Fruit fly (Drosophila melanogaster) whole organism, embryonic: ENCODE data around the gene CG7069.

Experiments
- Abd-B ChIP-seq: fragments of 200-800 bp; sonication (Bioruptor generic); optimal IDR thresholded peaks from 2 replicates; lab custom pipeline; 2018; ENCODE audit warnings: missing biosample characterization, mild to moderate bottlenecking, missing genetic modification characterization, moderate library complexity
- Atf-2 ChIP-seq: fragments of 200-800 bp; sonication (Bioruptor generic); optimal IDR thresholded peaks from 2 replicates; lab custom pipeline; 2016; ENCODE audit warnings: missing biosample characterization, missing genetic modification characterization
- Blimp-1 ChIP-seq: fragments of 200-800 bp; sonication (Bioruptor generic); optimal IDR thresholded peaks from 3 replicates; lab custom pipeline; 2018; ENCODE audit warnings: missing biosample characterization, missing genetic modification characterization, mild to moderate bottlenecking, moderate library complexity, missing genetic modification reagents
- Bteb2 ChIP-seq: fragments of 200-800 bp; sonication (Bioruptor generic); optimal IDR thresholded peaks from 2 replicates; lab custom pipeline; 2016; ENCODE audit warnings: missing biosample characterization, missing genetic modification characterization
- C15 ChIP-seq: fragments of 200-800 bp; sonication (Bioruptor generic); IDR thresholded peaks from 3 replicates; pipeline ENCODE4 v1.3.6; 2022; ENCODE audit warnings: missing biosample characterization, missing genetic modification characterization
- CG11398 ChIP-seq: fragments of 200-800 bp; sonication (Bioruptor generic); optimal IDR thresholded peaks from 2 replicates; lab custom pipeline; 2016; ENCODE audit warnings: missing biosample characterization, missing genetic modification characterization
- CG12299 ChIP-seq: fragments of 200-800 bp; sonication (Bioruptor generic); optimal IDR thresholded peaks from 2 replicates; lab custom pipeline; 2018; ENCODE audit warnings: missing biosample characterization, mild to moderate bottlenecking, missing genetic modification characterization
- CG13296 ChIP-seq: fragments of 200-800 bp; sonication (Bioruptor generic); optimal IDR thresholded peaks from 3 replicates; lab custom pipeline; 2018; ENCODE audit warnings: missing biosample characterization, mild to moderate bottlenecking, missing genetic modification characterization
- CG13775 ChIP-seq: fragments of 200-800 bp; sonication (Bioruptor generic); optimal IDR thresholded peaks from 3 replicates; lab custom pipeline; 2017; ENCODE audit warnings: missing biosample characterization, mild to moderate bottlenecking, missing genetic modification characterization
- CG15269 ChIP-seq: fragments of 200-800 bp; sonication (Bioruptor generic); optimal IDR thresholded peaks from 2 replicates; lab custom pipeline; 2018; ENCODE audit warnings: missing biosample characterization, mild to moderate bottlenecking, missing genetic modification characterization, moderate library complexity
- CG16779 ChIP-seq: fragments of 200-800 bp; sonication (Bioruptor generic); IDR thresholded peaks from 2 replicates; pipeline ENCODE4 v1.3.6; 2022; ENCODE audit warnings: missing biosample characterization, missing genetic modification characterization
- CG17361 ChIP-seq: fragments of 200-800 bp; sonication (Bioruptor generic); IDR thresholded peaks from 3 replicates; pipeline ENCODE4 v1.3.6; 2022; ENCODE audit warnings: missing biosample characterization, missing genetic modification characterization
- CG17829 ChIP-seq: fragments of 200-800 bp; optimal IDR thresholded peaks from 2 replicates; lab custom pipeline; 2019; ENCODE audit warnings: missing biosample characterization, mild to moderate bottlenecking, missing genetic modification characterization, moderate library complexity
- CG1832 ChIP-seq: fragments of 200-800 bp; sonication (Bioruptor generic); optimal IDR thresholded peaks from 2 replicates; lab custom pipeline; 2017; ENCODE audit warnings: missing biosample characterization, mild to moderate bottlenecking, missing genetic modification characterization, inconsistent platforms
- CG18599 ChIP-seq: fragments of 200-800 bp; sonication (Bioruptor generic); optimal IDR thresholded peaks from 3 replicates; lab custom pipeline; 2017; ENCODE audit warnings: missing biosample characterization, missing genetic modification characterization, mild to moderate bottlenecking, moderate library complexity, missing genetic modification reagents
- CG32532 ChIP-seq: fragments of 200-800 bp; sonication (Bioruptor generic); IDR thresholded peaks from 2 replicates; pipeline ENCODE4 v1.3.6; 2022; ENCODE audit warnings: missing biosample characterization, missing genetic modification characterization
- CG3281 ChIP-seq: fragments of 200-800 bp; sonication (Bioruptor generic); optimal IDR thresholded peaks from 3 replicates; lab custom pipeline; 2017; ENCODE audit warnings: missing biosample characterization, mild to moderate bottlenecking, missing genetic modification characterization
- CG3847 ChIP-seq: fragments of 200-800 bp; sonication (Bioruptor generic); IDR thresholded peaks from 2 replicates; pipeline ENCODE4 v1.3.6; 2022; ENCODE audit warnings: missing biosample characterization, missing genetic modification characterization
- CG4360 ChIP-seq: fragments of 200-800 bp; sonication (Bioruptor generic); IDR thresholded peaks from 2 replicates; pipeline ENCODE4 v1.3.6; 2022; ENCODE audit warnings: missing biosample characterization, missing genetic modification characterization
- CG4854 ChIP-seq: fragments of 200-800 bp; sonication (Bioruptor generic); optimal IDR thresholded peaks from 2 replicates; lab custom pipeline; 2016; ENCODE audit warnings: missing biosample characterization, missing genetic modification characterization, inconsistent platforms
- CG8388 ChIP-seq: fragments of 200-800 bp; sonication (Bioruptor generic); optimal IDR thresholded peaks from 2 replicates; lab custom pipeline; 2019; ENCODE audit warnings: missing biosample characterization, mild to moderate bottlenecking, missing genetic modification characterization, moderate library complexity
- CG9797 ChIP-seq: fragments of 200-800 bp; sonication (Bioruptor generic); optimal IDR thresholded peaks from 3 replicates; lab custom pipeline; 2018; ENCODE audit warnings: missing biosample characterization, mild to moderate bottlenecking, missing genetic modification characterization
- Dfd ChIP-seq, 2 experiments: fragments of >200 bp; optimal IDR thresholded peaks; 2 replicates each; lab custom pipeline; 2017; ENCODE audit warnings: missing biosample characterization in 2 of 2, missing genetic modification characterization in 2 of 2
- Eip74EF ChIP-seq, 2 experiments: fragments of 200-800 bp in 1 of 2; fragments of >200 bp in 1 of 2; sonication (Bioruptor generic) in 1 of 2; optimal IDR thresholded peaks; 2 replicates each; lab custom pipeline; 2017 to 2019; ENCODE audit warnings: missing biosample characterization in 2 of 2, missing genetic modification characterization in 2 of 2, mild to moderate bottlenecking in 1 of 2, moderate library complexity in 1 of 2
- HLHmδ ChIP-seq: fragments of 200-800 bp; sonication (Bioruptor generic); optimal IDR thresholded peaks from 2 replicates; lab custom pipeline; 2018; ENCODE audit warnings: missing biosample characterization, mild to moderate bottlenecking, missing genetic modification characterization, moderate library complexity
- Med ChIP-seq: fragments of 200-800 bp; sonication (Bioruptor generic); peaks from one replicate; lab custom pipeline; 2016; ENCODE audit warnings: missing biosample characterization, missing genetic modification characterization, mild to moderate bottlenecking, inconsistent platforms, moderate library complexity
- Mes4 ChIP-seq: fragments of 200-800 bp; sonication (Bioruptor generic); optimal IDR thresholded peaks from 2 replicates; lab custom pipeline; 2016; ENCODE audit warnings: missing biosample characterization, missing genetic modification characterization
- Oli ChIP-seq: fragments of 200-800 bp; sonication (Bioruptor generic); optimal IDR thresholded peaks from 2 replicates; lab custom pipeline; 2018; ENCODE audit warnings: missing biosample characterization, mild to moderate bottlenecking, missing genetic modification characterization, moderate library complexity
- PHDP ChIP-seq: fragments of 200-800 bp; sonication (Bioruptor generic); optimal IDR thresholded peaks from 3 replicates; lab custom pipeline; 2018; ENCODE audit warnings: missing biosample characterization, mild to moderate bottlenecking, missing genetic modification characterization, moderate library complexity
- Ptx1 ChIP-seq: fragments of 200-800 bp; sonication (Bioruptor generic); IDR thresholded peaks from 2 replicates; pipeline ENCODE4 v1.3.6; 2022; ENCODE audit warnings: missing biosample characterization, missing genetic modification characterization
- TFAM ChIP-seq: fragments of 200-800 bp; sonication (Bioruptor generic); optimal IDR thresholded peaks from 2 replicates; lab custom pipeline; 2017; ENCODE audit warnings: missing biosample characterization, missing genetic modification characterization, inconsistent platforms
- ab ChIP-seq: fragments of 200-800 bp; sonication (Bioruptor generic); optimal IDR thresholded peaks from 2 replicates; lab custom pipeline; 2016; ENCODE audit warnings: missing biosample characterization, missing genetic modification characterization
- bigmax ChIP-seq: fragments of 200-800 bp; sonication (Bioruptor generic); optimal IDR thresholded peaks from 2 replicates; lab custom pipeline; 2018; ENCODE audit warnings: missing biosample characterization, mild to moderate bottlenecking, missing genetic modification characterization
- cad ChIP-seq: fragments of >200 bp; optimal IDR thresholded peaks from 2 replicates; lab custom pipeline; 2017; ENCODE audit warnings: missing biosample characterization, missing genetic modification characterization
- dan ChIP-seq: fragments of 200-800 bp; sonication (Bioruptor generic); IDR thresholded peaks from 2 replicates; pipeline ENCODE4 v1.3.6; 2022; ENCODE audit warnings: missing biosample characterization, missing genetic modification characterization
- en ChIP-seq: fragments of 200-800 bp; sonication (Bioruptor generic); optimal IDR thresholded peaks from 2 replicates; lab custom pipeline; 2016; ENCODE audit warnings: missing biosample characterization, missing genetic modification characterization
- exex ChIP-seq: fragments of 200-800 bp; sonication (Bioruptor generic); optimal IDR thresholded peaks from 4 replicates; lab custom pipeline; 2018; ENCODE audit warnings: missing biosample characterization, mild to moderate bottlenecking, missing genetic modification characterization, moderate library complexity
- gro ChIP-seq: fragments of 200-800 bp; sonication (Bioruptor generic); optimal IDR thresholded peaks from 2 replicates; lab custom pipeline; 2016; ENCODE audit warnings: missing biosample characterization, missing genetic modification characterization
- hb ChIP-seq: fragments of 200-800 bp; sonication (Bioruptor generic); IDR thresholded peaks from 3 replicates; pipeline ENCODE4 v1.3.6; 2022; ENCODE audit warnings: missing biosample characterization, missing genetic modification characterization; ENCODE audit not compliant: partially characterized antibody
- mirr ChIP-seq: fragments of 200-800 bp; sonication (Bioruptor generic); optimal IDR thresholded peaks from 3 replicates; lab custom pipeline; 2018; ENCODE audit warnings: missing biosample characterization, mild to moderate bottlenecking, missing genetic modification characterization
- nom ChIP-seq: fragments of 200-800 bp; sonication (Bioruptor generic); optimal IDR thresholded peaks from 2 replicates; lab custom pipeline; 2017; ENCODE audit warnings: missing biosample characterization, missing genetic modification characterization, mild to moderate bottlenecking, moderate library complexity, missing genetic modification reagents
- pfk ChIP-seq: fragments of 200-800 bp; sonication (Bioruptor generic); optimal IDR thresholded peaks from 2 replicates; lab custom pipeline; 2018; ENCODE audit warnings: missing biosample characterization, mild to moderate bottlenecking, missing genetic modification characterization, moderate library complexity
- pho ChIP-seq: fragments of 200-800 bp; sonication (Bioruptor generic); optimal IDR thresholded peaks from 2 replicates; lab custom pipeline; 2016; ENCODE audit warnings: missing biosample characterization, missing genetic modification characterization
- sens ChIP-seq: fragments of 200-800 bp; sonication (Bioruptor generic); peaks from one replicate; lab custom pipeline; 2016; ENCODE audit warnings: missing biosample characterization, missing genetic modification characterization
- sens-2 ChIP-seq: fragments of 200-800 bp; sonication (Bioruptor generic); IDR thresholded peaks from 2 replicates; pipeline ENCODE4 v1.3.6; 2022; ENCODE audit warnings: missing biosample characterization, missing genetic modification characterization
- shn ChIP-seq: fragments of 200-800 bp; sonication (Bioruptor generic); optimal IDR thresholded peaks from 3 replicates; lab custom pipeline; 2016; ENCODE audit warnings: missing biosample characterization, missing genetic modification characterization
- slbo ChIP-seq: fragments of 200-800 bp; sonication (Bioruptor generic); IDR thresholded peaks from 2 replicates; pipeline ENCODE4 v1.3.6; 2022; ENCODE audit warnings: missing biosample characterization, missing genetic modification characterization
- sr ChIP-seq: fragments of 200-800 bp; sonication (Bioruptor generic); IDR thresholded peaks from 3 replicates; pipeline ENCODE4 v1.3.6; 2022; ENCODE audit warnings: missing biosample characterization, missing genetic modification characterization
- tap ChIP-seq: fragments of 200-800 bp; optimal IDR thresholded peaks from 3 replicates; lab custom pipeline; 2019; ENCODE audit warnings: missing biosample characterization, mild to moderate bottlenecking, missing genetic modification characterization, moderate library complexity
- wek ChIP-seq: fragments of 200-800 bp; sonication (Bioruptor generic); optimal IDR thresholded peaks from 3 replicates; lab custom pipeline; 2018; ENCODE audit warnings: missing biosample characterization, mild to moderate bottlenecking, missing genetic modification characterization, moderate library complexity

Gene CG7069

dm6 chr3R:22411879-22412587 lies 39.4 kb downstream of the CG7069 start (continued):
- TF ChIP-seq CG13775 (GFP tag; lab: Kevin White, UChicago): no peak
- no peak for TF ChIP-seq Dfd (GFP tag; optimal IDR thresholded peaks at IDR 0.05; lab: Kevin White, UChicago)
- peak; percentile 1 for TF ChIP-seq CG4854 (GFP tag; lab: Kevin White, UChicago)
- no peak for TF ChIP-seq nom (GFP tag; lab: Kevin White, UChicago)
- no peak for TF ChIP-seq sr (GFP tag; lab: Robert Waterston, UW)
- TF ChIP-seq tap (tag; lab: Kevin White, UChicago): no peak
- no peak for TF ChIP-seq shn
- no peak for TF ChIP-seq CG12299 (tag; lab: Kevin White, UChicago)
- no peak for TF ChIP-seq CG9797 (GFP tag; lab: Kevin White, UChicago)
- TF ChIP-seq CG17829 (tag; lab: Kevin White, UChicago): no peak
- no peak for TF ChIP-seq Eip74EF (GFP tag; optimal IDR thresholded peaks at IDR 0.05; lab: Kevin White, UChicago)
- peak; percentile 91 for TF ChIP-seq mirr
- TF ChIP-seq Atf-2 (GFP tag; lab: Kevin White, UChicago): no peak
- TF ChIP-seq ab (GFP tag; lab: Kevin White, UChicago): no peak
- TF ChIP-seq Med (GFP tag; lab: Kevin White, UChicago): peak; percentile 70
- peak; percentile 31 for TF ChIP-seq CG3281
- TF ChIP-seq CG32532 (GFP tag; lab: Robert Waterston, UW): no peak
- TF ChIP-seq sens (GFP tag; lab: Kevin White, UChicago): peak; percentile 72
- TF ChIP-seq CG16779 (GFP tag; lab: Robert Waterston, UW): peak; percentile 23; the same call in 1 of the 2 replicates
- TF ChIP-seq pho (GFP tag; lab: Kevin White, UChicago): no peak
- TF ChIP-seq wek: no peak
- no peak for TF ChIP-seq CG3847 (GFP tag; lab: Robert Waterston, UW)
- no peak for TF ChIP-seq Ptx1 (GFP tag; lab: Robert Waterston, UW)
- TF ChIP-seq CG18599 (GFP tag; lab: Kevin White, UChicago): peak; percentile 48
- no peak for TF ChIP-seq dan (GFP tag; lab: Robert Waterston, UW)
- no peak for TF ChIP-seq Abd-B (GFP tag; lab: Kevin White, UChicago)
- no peak for TF ChIP-seq TFAM (GFP tag; lab: Kevin White, UChicago)
- TF ChIP-seq Mes4 (GFP tag; lab: Kevin White, UChicago): no peak
- no peak for TF ChIP-seq CG13296 (GFP tag; lab: Kevin White, UChicago)
- no peak for TF ChIP-seq Bteb2
- no peak for TF ChIP-seq slbo (GFP tag; lab: Robert Waterston, UW)
- no peak for TF ChIP-seq Oli (tag; lab: Kevin White, UChicago)
- TF ChIP-seq pfk (GFP tag; lab: Kevin White, UChicago): peak; percentile 88
- TF ChIP-seq CG1832 (GFP tag; lab: Kevin White, UChicago): no peak
- TF ChIP-seq CG8388: no peak
- no peak for TF ChIP-seq en (GFP tag; lab: Kevin White, UChicago)
- TF ChIP-seq C15 (GFP tag; lab: Robert Waterston, UW): no peak
- no peak for TF ChIP-seq CG15269
- no peak for TF ChIP-seq CG11398 (GFP tag; lab: Kevin White, UChicago)
- TF ChIP-seq sens-2: no peak
- TF ChIP-seq bigmax: peak; percentile 25
- peak; percentile 6 for TF ChIP-seq PHDP (tag; lab: Kevin White, UChicago)
- no peak for TF ChIP-seq Blimp-1 (GFP tag; lab: Kevin White, UChicago)
- peak; percentile 91 for TF ChIP-seq exex (tag; lab: Kevin White, UChicago)
- no peak for TF ChIP-seq hb (GFP tag; lab: Robert Waterston, UW)
- TF ChIP-seq CG17361 (GFP tag; lab: Robert Waterston, UW): no peak
- TF ChIP-seq gro (GFP tag; lab: Kevin White, UChicago): no peak
- TF ChIP-seq cad (GFP tag; lab: Kevin White, UChicago): no peak
- no peak for TF ChIP-seq HLHmδ (GFP tag; lab: Kevin White, UChicago)
- no peak for TF ChIP-seq CG4360 (GFP tag; lab: Robert Waterston, UW)
